Worm (Caenorhabditis elegans) whole organism, L2 larva: Measurements from ENCODE around the gene srx-51.
"Not testable (repeated sequence)": the region's sequence is repeated elsewhere in the genome, so short reads cannot be mapped to it uniquely, and the experiment has no call there.

Experiments used
- F13H6.1 ChIP-seq: sonication (generic microtip); optimal IDR thresholded peaks from 2 replicates; lab custom pipeline; 2016; ENCODE audit warnings: missing genetic modification characterization, missing compliant biosample characterization
- R02D3.7 ChIP-seq: fragments of 150-350 bp; optimal IDR thresholded peaks from 2 replicates; lab custom pipeline; 2014; ENCODE audit warnings: missing biosample characterization, missing genetic modification characterization
- ZK546.5 ChIP-seq: sonication (generic microtip); optimal IDR thresholded peaks from 2 replicates; lab custom pipeline; 2017; ENCODE audit warnings: missing biosample characterization, missing genetic modification characterization
- alr-1 ChIP-seq: fragments of 150-350 bp; optimal IDR thresholded peaks from 2 replicates; lab custom pipeline; 2014; ENCODE audit warnings: missing biosample characterization, missing genetic modification characterization
- aly-2 ChIP-seq: fragments of 150-350 bp; optimal IDR thresholded peaks from 2 replicates; lab custom pipeline; 2014; ENCODE audit warnings: missing biosample characterization, missing genetic modification characterization
- ama-1 ChIP-seq: fragments of 150-350 bp; optimal IDR thresholded peaks from 2 replicates; lab custom pipeline; 2018; ENCODE audit warnings: inconsistent platforms
- blmp-1 ChIP-seq: sonication (generic microtip); optimal IDR thresholded peaks from 2 replicates; lab custom pipeline; 2017; ENCODE audit warnings: missing genetic modification characterization, mild to moderate bottlenecking, missing compliant biosample characterization, antibody characterized with exemption, moderate library complexity; ENCODE audit not compliant: insufficient read depth
- crh-2 ChIP-seq: sonication (generic microtip); optimal IDR thresholded peaks from 2 replicates; lab custom pipeline; 2017; ENCODE audit warnings: missing biosample characterization, missing genetic modification characterization
- dmd-4 ChIP-seq: sonication (generic microtip); optimal IDR thresholded peaks from 2 replicates; lab custom pipeline; 2017; ENCODE audit warnings: missing biosample characterization, missing genetic modification characterization
- egl-27 ChIP-seq: sonication (generic microtip); optimal IDR thresholded peaks from 3 replicates; lab custom pipeline; 2017; ENCODE audit warnings: missing biosample characterization, missing genetic modification reagents, missing genetic modification characterization
- elt-1 ChIP-seq: fragments of 150-350 bp; optimal IDR thresholded peaks from 2 replicates; lab custom pipeline; 2014; ENCODE audit warnings: missing biosample characterization, missing genetic modification characterization
- elt-3 ChIP-seq: sonication (generic microtip); optimal IDR thresholded peaks from 2 replicates; lab custom pipeline; 2017; ENCODE audit warnings: missing biosample characterization, missing genetic modification characterization
- gmeb-1 ChIP-seq: fragments of 150-350 bp; optimal IDR thresholded peaks from 2 replicates; lab custom pipeline; 2014; ENCODE audit warnings: missing biosample characterization, missing genetic modification characterization
- lin-11 ChIP-seq: fragments of 150-350 bp; sonication (generic microtip); optimal IDR thresholded peaks from 2 replicates; lab custom pipeline; 2014; ENCODE audit warnings: missing biosample characterization, missing genetic modification characterization, inconsistent platforms, mixed read lengths
- mbf-1 ChIP-seq: sonication (generic microtip); optimal IDR thresholded peaks from 2 replicates; lab custom pipeline; 2017; ENCODE audit warnings: missing biosample characterization, missing genetic modification characterization
- mdl-1 ChIP-seq, 2 experiments: fragments of 150-350 bp in 1 of 2; sonication (generic microtip) in 1 of 2; optimal IDR thresholded peaks; 2 replicates each; lab custom pipeline; 2017; ENCODE audit warnings: missing biosample characterization in 2 of 2, missing genetic modification characterization in 2 of 2
- nhr-11 ChIP-seq: fragments of 150-350 bp; optimal IDR thresholded peaks from 2 replicates; lab custom pipeline; 2014; ENCODE audit warnings: missing biosample characterization, missing genetic modification characterization
- nhr-12 ChIP-seq: fragments of 150-350 bp; optimal IDR thresholded peaks from 2 replicates; lab custom pipeline; 2014; ENCODE audit warnings: missing biosample characterization, missing genetic modification characterization
- nhr-129 ChIP-seq: fragments of 150-350 bp; optimal IDR thresholded peaks from 2 replicates; lab custom pipeline; 2014; ENCODE audit warnings: missing biosample characterization, missing genetic modification characterization
- nhr-23 ChIP-seq: fragments of 150-350 bp; optimal IDR thresholded peaks from 2 replicates; lab custom pipeline; 2014; ENCODE audit warnings: missing biosample characterization, missing genetic modification reagents, missing genetic modification characterization
- nhr-25 ChIP-seq: fragments of 150-350 bp; sonication (generic microtip); optimal IDR thresholded peaks from 3 replicates; lab custom pipeline; 2014; ENCODE audit warnings: missing biosample characterization, missing genetic modification characterization
- nhr-6 ChIP-seq: fragments of 150-350 bp; optimal IDR thresholded peaks from 2 replicates; lab custom pipeline; 2014; ENCODE audit warnings: missing biosample characterization, missing genetic modification characterization
- nhr-77 ChIP-seq: fragments of 150-350 bp; optimal IDR thresholded peaks from 2 replicates; lab custom pipeline; 2014; ENCODE audit warnings: missing biosample characterization, missing genetic modification characterization
- peb-1 ChIP-seq: fragments of 150-350 bp; optimal IDR thresholded peaks from 2 replicates; lab custom pipeline; 2014; ENCODE audit warnings: missing biosample characterization, missing genetic modification characterization
- sem-4 ChIP-seq: fragments of 150-350 bp; optimal IDR thresholded peaks from 2 replicates; lab custom pipeline; 2014; ENCODE audit warnings: missing biosample characterization, missing genetic modification reagents, missing genetic modification characterization
- skn-1 ChIP-seq: sonication (generic microtip); optimal IDR thresholded peaks from 2 replicates; lab custom pipeline; 2017; ENCODE audit warnings: missing biosample characterization, missing genetic modification characterization
- sma-9 ChIP-seq, 2 experiments: fragments of 150-350 bp in 1 of 2; sonication (generic microtip) in 1 of 2; optimal IDR thresholded peaks; 2 replicates each; lab custom pipeline; 2014 to 2016; ENCODE audit warnings: missing genetic modification characterization in 2 of 2, mild to moderate bottlenecking in 1 of 2, missing biosample characterization in 1 of 2, missing compliant biosample characterization in 1 of 2, missing genetic modification reagents in 1 of 2, moderate library complexity in 1 of 2
- snpc-4 ChIP-seq: fragments of 150-350 bp; optimal IDR thresholded peaks from 2 replicates; lab custom pipeline; 2014; ENCODE audit warnings: missing biosample characterization, missing genetic modification characterization
- unc-39 ChIP-seq: fragments of 150-350 bp; optimal IDR thresholded peaks from 2 replicates; lab custom pipeline; 2014; ENCODE audit warnings: missing biosample characterization, missing genetic modification characterization
- zag-1 ChIP-seq: fragments of 150-350 bp; optimal IDR thresholded peaks from 2 replicates; lab custom pipeline; 2014; ENCODE audit warnings: missing biosample characterization, missing genetic modification characterization
- ztf-1 ChIP-seq: fragments of 200-800 bp; sonication (Bioruptor generic); conservative IDR thresholded peaks from 2 replicates; pipeline ENCODE4 v1.3.6; 2022; ENCODE audit warnings: missing genetic modification characterization, missing compliant biosample characterization
- ztf-11 ChIP-seq: sonication (generic microtip); optimal IDR thresholded peaks from 2 replicates; lab custom pipeline; 2017; ENCODE audit warnings: missing biosample characterization, missing genetic modification characterization

The srx-51 gene

DNA sequence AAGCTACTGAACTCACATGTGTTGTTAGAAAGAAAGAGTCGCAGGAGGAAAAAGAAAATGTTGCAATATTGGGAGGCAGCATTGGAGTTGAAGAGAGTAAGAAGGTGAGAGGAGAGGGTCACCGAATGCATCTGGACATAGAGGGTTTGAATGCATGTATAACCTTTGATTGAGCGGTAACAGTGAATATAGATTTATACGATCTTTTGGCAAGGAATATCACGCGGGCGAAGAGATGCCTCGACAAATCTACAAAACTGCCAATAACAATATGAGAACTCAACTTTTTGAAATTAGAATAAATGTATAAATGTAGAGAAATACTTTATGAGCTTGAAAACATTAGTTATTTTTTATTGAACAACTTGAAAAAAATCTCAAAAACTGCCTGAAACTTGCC lies 19.4 kb upstream of the srx-51 start, which contains the start of gene M01B2.10:
Gene M01B2.10 (minus strand): TSS at position 101 of the 400 bp plus-strand sequence.
- not testable (repeated sequence) for TF ChIP-seq nhr-77 (tag; lab: Kevin White, UChicago); skn-1; lin-11 (tag; lab: Kevin White, UChicago)

DNA sequence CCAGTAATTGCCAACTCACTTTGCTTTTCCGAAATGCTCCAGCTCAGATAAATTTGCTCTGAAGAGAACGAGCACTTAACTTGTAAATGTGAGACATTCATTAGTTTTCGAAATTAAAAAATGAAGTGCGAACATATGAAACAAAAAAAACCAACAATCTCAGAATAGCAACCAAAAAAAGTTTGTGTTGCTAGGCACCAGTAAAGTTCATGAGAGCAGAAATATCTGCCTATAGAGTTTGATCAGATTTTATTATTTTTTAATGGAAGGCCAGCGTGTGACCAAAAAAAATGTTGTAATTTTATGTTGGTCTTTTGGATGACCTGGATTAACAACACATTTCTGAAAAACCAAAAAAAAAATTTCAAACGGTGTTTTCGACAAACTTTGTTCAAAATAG lies 17.6 kb upstream of the srx-51 start, which contains the start of gene M01B2.12:
Gene M01B2.12 (minus strand): TSS at position 101 of the 400 bp plus-strand sequence.
- TF ChIP-seq R02D3.7 (tag; lab: Kevin White, UChicago) (no peak), zag-1 (tag; lab: Kevin White, UChicago) (no peak), nhr-129 (tag; lab: Kevin White, UChicago) (no peak), peb-1 (no peak), blmp-1 (tag; lab: Kevin White, UChicago) (no peak), sem-4 (no peak), F13H6.1 (tag; lab: Kevin White, UChicago) (no peak), skn-1 (no peak), nhr-11 (no peak)
- TF ChIP-seq, all 48 proteins: peak for 0

DNA sequence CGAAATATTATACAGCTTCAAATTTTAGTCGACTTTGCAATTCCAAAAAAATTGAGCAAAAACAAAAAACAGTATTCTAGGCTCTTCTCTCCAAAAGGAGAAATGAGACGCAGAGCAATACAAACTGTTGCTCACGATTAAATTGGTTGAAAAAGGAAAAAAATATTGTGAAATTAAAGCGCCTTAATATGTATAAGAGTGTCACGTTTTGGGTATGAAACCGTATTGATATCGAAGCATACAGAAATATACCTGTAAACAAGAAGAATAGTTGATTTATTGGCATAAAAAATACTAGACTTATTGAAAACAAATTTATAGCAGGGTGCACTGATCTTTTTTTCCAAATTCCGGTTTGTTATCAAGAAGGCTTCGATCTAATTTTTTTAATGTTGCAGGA lies 15.9 kb upstream of the srx-51 start, which contains the start of gene M01B2.13:
Gene M01B2.13 (minus strand): TSS at position 101 of the 400 bp plus-strand sequence.
- TF ChIP-seq snpc-4 (tag; lab: Kevin White, UChicago) = no peak

DNA sequence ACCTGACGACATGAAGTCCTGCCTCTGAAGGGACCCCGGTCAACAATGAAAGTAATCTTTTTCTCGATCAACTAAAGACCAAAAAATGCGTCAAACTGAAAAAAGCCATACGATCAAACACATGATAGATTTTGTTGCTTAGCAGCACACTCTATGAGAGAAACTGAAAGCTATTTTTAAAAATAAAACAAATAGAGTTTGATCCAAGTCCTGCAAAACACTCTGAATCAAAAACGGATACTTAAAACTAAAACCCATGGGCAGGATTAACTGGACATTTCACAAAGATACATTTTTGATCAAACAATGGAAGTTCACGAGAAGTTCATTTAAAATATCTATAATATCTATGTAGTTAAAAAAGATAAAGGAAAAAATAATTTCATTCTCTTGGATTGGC lies 14.3 kb upstream of the srx-51 start, which contains the start of gene T10H4.13:
Gene T10H4.13 (minus strand): TSS at position 101 of the 400 bp plus-strand sequence.
- TF ChIP-seq elt-1 (tag; lab: Kevin White, UChicago) (no peak), alr-1 (no peak), nhr-129 (tag; lab: Kevin White, UChicago) (no peak), unc-39 (tag; lab: Kevin White, UChicago) (no peak)

DNA sequence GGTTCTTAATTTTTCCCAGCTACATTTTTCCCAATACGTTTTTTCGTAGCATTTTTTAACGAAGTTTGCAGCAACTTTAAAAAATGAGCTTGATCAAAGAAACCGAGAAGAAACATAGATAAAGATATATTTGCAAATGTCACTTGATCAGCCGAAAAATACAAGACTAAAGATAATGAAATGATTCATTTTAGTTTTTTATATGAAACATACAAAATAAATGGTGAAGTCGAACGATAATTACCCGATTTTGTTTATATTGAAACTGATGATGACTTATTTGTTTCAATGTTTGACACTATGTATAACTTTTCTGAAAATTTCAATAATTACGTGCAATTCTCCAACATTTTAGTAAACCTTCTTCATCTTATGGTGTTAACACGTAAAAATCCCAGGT lies 13.4 kb upstream of the srx-51 start, which contains the start of gene srw-22:
Gene srw-22 (plus strand): TSS at position 301 of the 400 bp plus-strand sequence.
- TF ChIP-seq skn-1 (no peak), nhr-129 (tag; lab: Kevin White, UChicago) (no peak), ztf-1 (GFP tag; lab: Robert Waterston, UW) (no peak), elt-3 (no peak), nhr-23 (no peak), ama-1 (no peak), R02D3.7 (tag; lab: Kevin White, UChicago) (no peak), mdl-1 (tag; optimal IDR thresholded peaks at IDR 0.05; lab: Kevin White, UChicago) (no peak), dmd-4 (tag; lab: Kevin White, UChicago) (no peak), elt-1 (tag; lab: Kevin White, UChicago) (no peak), egl-27 (tag; lab: Kevin White, UChicago) (no peak), aly-2 (tag; lab: Kevin White, UChicago) (no peak), crh-2 (tag; lab: Kevin White, UChicago) (no peak), nhr-12 (tag; lab: Kevin White, UChicago) (no peak), ztf-11 (no peak), gmeb-1 (tag; lab: Kevin White, UChicago) (no peak)

DNA sequence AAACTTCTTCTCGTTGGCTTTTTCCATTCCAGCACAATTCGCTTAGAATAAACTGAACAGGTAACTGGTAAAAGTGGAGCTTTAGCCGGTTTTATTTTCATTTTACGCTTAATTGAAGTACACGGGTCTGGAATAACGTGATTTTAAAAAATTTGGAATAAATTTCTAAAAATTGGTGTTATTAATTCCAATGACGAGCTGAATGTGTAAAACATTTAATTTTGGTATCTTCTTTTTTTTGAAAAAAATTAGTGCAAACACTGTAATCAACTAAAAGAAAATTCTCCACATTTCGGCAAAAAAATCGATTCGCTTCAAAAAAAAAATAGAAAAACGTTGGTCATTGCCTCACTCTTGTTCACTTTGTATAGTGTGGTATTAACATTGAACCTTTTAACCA lies 9.4 kb upstream of the srx-51 start, which contains the start of gene T10H4.4:
Gene T10H4.4 (minus strand): TSS at position 101 of the 400 bp plus-strand sequence.
- TF ChIP-seq sma-9 (GFP tag; optimal IDR thresholded peaks at IDR 0.05; lab: Kevin White, UChicago) = no peak
- TF ChIP-seq sma-9 (tag; optimal IDR thresholded peaks at IDR 0.05; lab: Kevin White, UChicago) = no peak
- no peak for TF ChIP-seq dmd-4 (tag; lab: Kevin White, UChicago)
- no peak for TF ChIP-seq ZK546.5 (tag; lab: Kevin White, UChicago)
- TF ChIP-seq mbf-1 (tag; lab: Kevin White, UChicago) = no peak
- no peak for TF ChIP-seq nhr-6
- TF ChIP-seq crh-2 (tag; lab: Kevin White, UChicago) = no peak
- TF ChIP-seq F13H6.1 (tag; lab: Kevin White, UChicago) = no peak
- no peak for TF ChIP-seq sem-4
- no peak for TF ChIP-seq nhr-25 (tag; lab: Kevin White, UChicago)
- TF ChIP-seq unc-39 (tag; lab: Kevin White, UChicago) = no peak
- TF ChIP-seq, all 48 proteins: peak for 0
